Worm (Caenorhabditis elegans): ENCODE measurements around the gene mmab-1.

- no peak for TF ChIP-seq pqm-1 (tag; optimal IDR thresholded peaks at IDR 0.05)
- TF ChIP-seq egl-27 (tag; optimal IDR thresholded peaks at IDR 0.05) = no peak
- TF ChIP-seq snpc-4 (tag; optimal IDR thresholded peaks at IDR 0.05) = no peak
- no peak for TF ChIP-seq lin-39 (tag; optimal IDR thresholded peaks at IDR 0.05)
- no peak for TF ChIP-seq nhr-12 (tag; optimal IDR thresholded peaks at IDR 0.05)
- no peak for TF ChIP-seq unc-86 (tag; optimal IDR thresholded peaks at IDR 0.05)
- no peak for TF ChIP-seq irx-1 (tag; optimal IDR thresholded peaks at IDR 0.05)
- no peak for TF ChIP-seq aha-1 (tag; optimal IDR thresholded peaks at IDR 0.05)
- no peak for TF ChIP-seq fos-1 (tag; optimal IDR thresholded peaks at IDR 0.05)
- TF ChIP-seq nhr-237 (tag; optimal IDR thresholded peaks at IDR 0.05) = no peak
- TF ChIP-seq dpl-1 (GFP tag; optimal IDR thresholded peaks at IDR 0.05) = no peak
Observed at ce11 chrIII:4883429-4883828, 38.5 kb downstream of the mmab-1 start, which contains the start of gene clec-5.

Data from whole organism, L1 larva.